Worm (Caenorhabditis elegans) whole organism, L4 larva: ENCODE measurements around the gene let-653.

ENCODE experiments used
- R02D3.7 ChIP-seq: fragments of 150-350 bp; sonication (generic microtip); optimal IDR thresholded peaks from 3 replicates; lab custom pipeline; 2014; ENCODE audit warnings: missing biosample characterization, missing genetic modification characterization
- T20F7.1 ChIP-seq: fragments of 200-800 bp; sonication (Bioruptor generic); optimal IDR thresholded peaks from 2 replicates; lab custom pipeline; 2018; ENCODE audit warnings: mild to moderate bottlenecking, missing genetic modification characterization, missing compliant biosample characterization
- ZK546.5 ChIP-seq, 2 experiments: sonication (generic microtip); optimal IDR thresholded peaks; 2 replicates each; lab custom pipeline; 2017; ENCODE audit warnings: missing biosample characterization in 2 of 2, missing genetic modification characterization in 2 of 2
- aha-1 ChIP-seq: fragments of 150-350 bp; peaks from one replicate; lab custom pipeline; 2014; ENCODE audit warnings: missing biosample characterization, missing genetic modification characterization
- ama-1 ChIP-seq: fragments of 150-350 bp; optimal IDR thresholded peaks from 2 replicates; lab custom pipeline; 2014; ENCODE audit warnings: inconsistent platforms, mixed read lengths
- attf-4 ChIP-seq: sonication (generic microtip); optimal IDR thresholded peaks from 3 replicates; lab custom pipeline; 2017; ENCODE audit warnings: missing biosample characterization, missing genetic modification characterization
- ceh-28 ChIP-seq: fragments of 150-350 bp; optimal IDR thresholded peaks from 2 replicates; lab custom pipeline; 2014; ENCODE audit warnings: missing biosample characterization, missing genetic modification reagents, missing genetic modification characterization
- ceh-82 ChIP-seq: sonication (generic microtip); optimal IDR thresholded peaks from 2 replicates; lab custom pipeline; 2017; ENCODE audit warnings: missing biosample characterization, missing genetic modification characterization
- ces-1 ChIP-seq: fragments of 150-350 bp; sonication (generic microtip); optimal IDR thresholded peaks from 4 replicates; lab custom pipeline; 2014; ENCODE audit warnings: missing biosample characterization, missing genetic modification reagents, missing genetic modification characterization
- daf-12 ChIP-seq: fragments of 150-350 bp; optimal IDR thresholded peaks from 2 replicates; lab custom pipeline; 2014; ENCODE audit warnings: missing biosample characterization, missing genetic modification reagents, missing genetic modification characterization
- daf-16 ChIP-seq, 3 experiments: sonication (generic microtip); optimal IDR thresholded peaks; 2 replicates each; lab custom pipeline; 2016 to 2017; ENCODE audit warnings: missing genetic modification characterization in 3 of 3, missing genetic modification reagents in 3 of 3, mild to moderate bottlenecking in 2 of 3, missing compliant biosample characterization in 2 of 3, missing biosample characterization in 1 of 3, moderate library complexity in 1 of 3
- dmd-8 ChIP-seq: fragments of 200-800 bp; sonication (Bioruptor generic); IDR thresholded peaks from 2 replicates; pipeline ENCODE4 v1.3.6; 2022; ENCODE audit warnings: missing genetic modification characterization, missing compliant biosample characterization
- dve-1 ChIP-seq: sonication (generic microtip); optimal IDR thresholded peaks from 2 replicates; lab custom pipeline; 2017; ENCODE audit warnings: antibody characterized with exemption, mild to moderate bottlenecking, missing genetic modification characterization, missing compliant biosample characterization; ENCODE audit not compliant: insufficient read depth
- fos-1 ChIP-seq: fragments of 150-350 bp; optimal IDR thresholded peaks from 2 replicates; lab custom pipeline; 2014; ENCODE audit warnings: missing biosample characterization, missing genetic modification characterization
- gei-8 ChIP-seq: fragments of 200-800 bp; sonication (Bioruptor generic); optimal IDR thresholded peaks from 2 replicates; lab custom pipeline; 2018; ENCODE audit warnings: mild to moderate bottlenecking, missing genetic modification characterization, missing compliant biosample characterization
- hlh-30 ChIP-seq: sonication (generic microtip); optimal IDR thresholded peaks from 2 replicates; lab custom pipeline; 2017; ENCODE audit warnings: antibody characterized with exemption, mild to moderate bottlenecking, missing genetic modification characterization, missing compliant biosample characterization; ENCODE audit not compliant: insufficient read depth
- jun-1 ChIP-seq: fragments of 150-350 bp; optimal IDR thresholded peaks from 2 replicates; lab custom pipeline; 2014; ENCODE audit warnings: missing biosample characterization, missing genetic modification reagents, missing genetic modification characterization
- lin-15B ChIP-seq: fragments of 150-350 bp; sonication (generic microtip); optimal IDR thresholded peaks from 3 replicates; lab custom pipeline; 2014; ENCODE audit warnings: missing biosample characterization, missing genetic modification characterization
- lin-38 ChIP-seq: fragments of 200-800 bp; sonication (Bioruptor generic); IDR thresholded peaks from 2 replicates; pipeline ENCODE4 v1.3.6; 2022; ENCODE audit warnings: missing genetic modification reagents, missing genetic modification characterization, missing compliant biosample characterization
- madf-5 ChIP-seq, 2 experiments: fragments of 200-800 bp; sonication (Bioruptor generic); IDR thresholded peaks; 2 replicates each; pipeline ENCODE4 v1.3.6; 2022; ENCODE audit warnings: missing compliant biosample characterization in 2 of 2, missing genetic modification characterization in 2 of 2
- mdt-29 ChIP-seq: fragments of 200-800 bp; sonication (Bioruptor generic); IDR thresholded peaks from 2 replicates; pipeline ENCODE4 v1.3.6; 2022; ENCODE audit warnings: missing genetic modification reagents, missing genetic modification characterization, missing compliant biosample characterization
- mxl-3 ChIP-seq: fragments of 200-800 bp; sonication (Bioruptor generic); optimal IDR thresholded peaks from 2 replicates; lab custom pipeline; 2018; ENCODE audit warnings: mild to moderate bottlenecking, missing genetic modification characterization, missing compliant biosample characterization
- nhr-10 ChIP-seq: fragments of 150-350 bp; optimal IDR thresholded peaks from 2 replicates; lab custom pipeline; 2014; ENCODE audit warnings: missing biosample characterization, missing genetic modification characterization
- nhr-11 ChIP-seq: fragments of 150-350 bp; optimal IDR thresholded peaks from 2 replicates; lab custom pipeline; 2014; ENCODE audit warnings: missing biosample characterization, missing genetic modification characterization
- nhr-111 ChIP-seq: fragments of 200-800 bp; sonication (Bioruptor generic); optimal IDR thresholded peaks from 2 replicates; lab custom pipeline; 2018; ENCODE audit warnings: mild to moderate bottlenecking, missing genetic modification characterization, missing compliant biosample characterization
- nhr-42 ChIP-seq: fragments of 200-800 bp; sonication (Bioruptor generic); IDR thresholded peaks from 2 replicates; pipeline ENCODE4 v1.3.6; 2022; ENCODE audit warnings: missing genetic modification characterization, missing compliant biosample characterization
- nhr-6 ChIP-seq: fragments of 150-350 bp; optimal IDR thresholded peaks from 2 replicates; lab custom pipeline; 2014; ENCODE audit warnings: missing biosample characterization, missing genetic modification characterization
- set-16 ChIP-seq: fragments of 200-800 bp; sonication (Bioruptor generic); IDR thresholded peaks from 2 replicates; pipeline ENCODE4 v1.3.6; 2022; ENCODE audit warnings: missing genetic modification reagents, missing genetic modification characterization, missing compliant biosample characterization
- snpc-1.2 ChIP-seq: fragments of 200-800 bp; sonication (Bioruptor generic); IDR thresholded peaks from 2 replicates; pipeline ENCODE4 v1.3.6; 2022; ENCODE audit warnings: missing genetic modification reagents, missing genetic modification characterization, missing compliant biosample characterization
- tra-1 ChIP-seq: fragments of 200-800 bp; sonication (Bioruptor generic); IDR thresholded peaks from 2 replicates; pipeline ENCODE4 v1.3.6; 2022; ENCODE audit warnings: missing genetic modification reagents, missing genetic modification characterization, missing compliant biosample characterization
- unc-62 ChIP-seq, 3 experiments: fragments of 150-350 bp in 1 of 3; sonication (generic microtip); optimal IDR thresholded peaks in 2 of 3; peaks in 1 of 3; 1 replicate in 1 of 3; 2 replicates in 2 of 3; lab custom pipeline; 2014 to 2017; ENCODE audit warnings: missing biosample characterization in 3 of 3, missing genetic modification characterization in 3 of 3, missing genetic modification reagents in 3 of 3, missing genotype in 1 of 3
- zfp-3 ChIP-seq: fragments of 200-800 bp; sonication (Bioruptor generic); conservative IDR thresholded peaks from 2 replicates; pipeline ENCODE4 v1.3.6; 2022; ENCODE audit warnings: missing genetic modification reagents, missing genetic modification characterization, missing compliant biosample characterization
- zip-11 ChIP-seq: fragments of 200-800 bp; sonication (Bioruptor generic); IDR thresholded peaks from 2 replicates; pipeline ENCODE4 v1.3.6; 2022; ENCODE audit warnings: missing genetic modification characterization, missing compliant biosample characterization
- zip-2 ChIP-seq: fragments of 150-350 bp; optimal IDR thresholded peaks from 2 replicates; lab custom pipeline; 2014; ENCODE audit warnings: missing biosample characterization, missing genetic modification characterization

let-653 gene

DNA sequence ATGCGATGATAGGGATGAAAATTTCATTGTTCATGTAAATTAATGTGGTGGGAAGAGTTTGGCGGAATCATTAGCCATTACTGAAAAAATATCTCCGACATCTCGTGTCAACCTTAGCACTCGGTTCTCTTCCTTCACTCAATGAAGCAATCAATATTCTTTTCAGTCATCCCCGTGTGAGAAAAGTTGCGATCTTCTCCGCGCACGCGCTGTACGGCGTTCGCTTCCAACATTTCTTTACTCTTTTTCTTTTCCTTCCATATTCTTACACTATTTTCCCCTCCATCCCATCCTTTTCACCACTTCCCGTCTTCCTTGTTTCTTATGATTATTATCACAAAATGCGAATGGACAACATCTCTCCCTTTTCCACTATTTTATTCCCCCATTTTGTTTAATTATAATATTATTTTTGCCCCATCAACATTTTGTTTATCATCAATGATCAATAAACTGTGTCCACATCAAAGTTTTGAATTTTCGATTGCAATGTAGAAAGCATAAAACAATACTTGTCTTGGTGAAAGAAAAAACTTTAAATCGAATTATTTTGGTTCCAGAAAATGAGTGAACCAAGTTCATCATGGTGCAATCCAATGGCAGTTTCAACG lies 25.3 kb upstream of the let-653 start, which contains the start of gene mob-1 (continued):
- TF ChIP-seq mxl-3 (GFP tag; lab: Kevin White, UChicago) (peak; percentile 66), lin-38 (peak; percentile 39), lin-15B (tag; lab: Kevin White, UChicago) (no peak), nhr-10 (no peak), nhr-11 (tag; lab: Kevin White, UChicago) (no peak), T20F7.1 (no peak), snpc-1.2 (GFP tag; lab: Robert Waterston, UW) (0 out of 2 replicates have a peak, but pooled peaks have one; percentile 11), R02D3.7 (tag; lab: Kevin White, UChicago) (no peak), ZK546.5 (tag; optimal IDR thresholded peaks at IDR 0.05; lab: Kevin White, UChicago) (no peak), jun-1 (tag; lab: Kevin White, UChicago) (no peak), attf-4 (tag; lab: Kevin White, UChicago) (no peak)

DNA sequence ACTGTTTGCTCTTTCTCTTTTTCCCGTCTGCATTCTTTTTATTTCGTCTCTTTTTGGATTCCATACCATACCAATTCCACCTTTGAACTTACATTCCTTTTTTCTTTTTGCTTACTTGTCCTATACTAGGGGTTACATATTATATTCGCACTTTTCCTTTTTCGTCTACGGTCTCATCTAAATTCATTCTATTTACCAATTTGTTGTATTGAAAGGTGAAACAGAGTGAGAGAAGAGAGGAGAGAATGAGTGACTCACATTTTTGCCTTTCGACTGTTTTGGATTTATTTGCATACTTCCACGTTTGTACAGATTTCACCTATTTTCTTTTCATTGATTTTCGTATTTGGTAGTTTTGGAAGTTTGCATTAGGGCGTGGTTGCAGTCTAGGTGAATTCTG lies 22.0 kb upstream of the let-653 start:
- TF ChIP-seq nhr-6 (tag; lab: Kevin White, UChicago) (peak; percentile 86), daf-16 (GFP tag; optimal IDR thresholded peaks at IDR 0.05; lab: Kevin White, UChicago) (no peak), daf-16 (tag; optimal IDR thresholded peaks at IDR 0.05; lab: Kevin White, UChicago) (peak; percentile 32), ceh-82 (no peak), set-16 (GFP tag; lab: Robert Waterston, UW) (no peak), dve-1 (peak; percentile 28)

DNA sequence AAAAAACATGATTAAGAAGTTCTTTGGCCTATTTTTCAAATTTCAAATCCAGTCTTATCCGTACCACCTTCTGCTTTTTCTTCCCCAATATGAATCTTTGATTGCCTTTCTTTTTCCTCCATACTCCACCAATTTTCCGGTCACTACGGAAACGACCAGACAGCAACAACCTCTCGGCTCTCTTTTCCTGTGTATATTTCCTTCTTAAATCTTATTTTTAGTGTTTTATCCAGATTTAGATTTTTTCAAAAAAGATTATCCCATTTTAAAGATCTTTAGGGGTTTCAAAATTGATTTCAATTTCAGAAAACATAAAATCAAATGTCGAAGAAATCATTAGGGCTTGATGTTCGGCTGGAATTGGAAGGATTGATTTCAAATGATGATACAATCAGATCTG lies 21.2 kb upstream of the let-653 start, which contains the start of gene trpa-1:
Gene trpa-1 (plus strand): TSS at position 301 of the 400 bp plus-strand sequence.
- no peak for TF ChIP-seq ama-1 (lab: Kevin White, UChicago)
- TF ChIP-seq lin-15B (tag; lab: Kevin White, UChicago), result no peak
- no peak for TF ChIP-seq daf-12
- no peak for TF ChIP-seq ces-1 (GFP tag; lab: Kevin White, UChicago)
- no peak for TF ChIP-seq gei-8
- TF ChIP-seq nhr-11 (tag; lab: Kevin White, UChicago), result no peak
- TF ChIP-seq madf-5 (GFP tag; IDR thresholded peaks at IDR 0.05; lab: Robert Waterston, UW), result no peak
- no peak for TF ChIP-seq hlh-30
- TF ChIP-seq tra-1 (GFP tag; lab: Robert Waterston, UW), result no peak
- TF ChIP-seq zip-2 (tag; lab: Kevin White, UChicago), result no peak
- TF ChIP-seq mdt-29 (GFP tag; lab: Robert Waterston, UW), result no peak
- TF ChIP-seq nhr-111 (GFP tag; lab: Kevin White, UChicago), result no peak
- TF ChIP-seq zfp-3 (GFP tag; lab: Robert Waterston, UW), result no peak
- no peak for TF ChIP-seq R02D3.7 (tag; lab: Kevin White, UChicago)

DNA sequence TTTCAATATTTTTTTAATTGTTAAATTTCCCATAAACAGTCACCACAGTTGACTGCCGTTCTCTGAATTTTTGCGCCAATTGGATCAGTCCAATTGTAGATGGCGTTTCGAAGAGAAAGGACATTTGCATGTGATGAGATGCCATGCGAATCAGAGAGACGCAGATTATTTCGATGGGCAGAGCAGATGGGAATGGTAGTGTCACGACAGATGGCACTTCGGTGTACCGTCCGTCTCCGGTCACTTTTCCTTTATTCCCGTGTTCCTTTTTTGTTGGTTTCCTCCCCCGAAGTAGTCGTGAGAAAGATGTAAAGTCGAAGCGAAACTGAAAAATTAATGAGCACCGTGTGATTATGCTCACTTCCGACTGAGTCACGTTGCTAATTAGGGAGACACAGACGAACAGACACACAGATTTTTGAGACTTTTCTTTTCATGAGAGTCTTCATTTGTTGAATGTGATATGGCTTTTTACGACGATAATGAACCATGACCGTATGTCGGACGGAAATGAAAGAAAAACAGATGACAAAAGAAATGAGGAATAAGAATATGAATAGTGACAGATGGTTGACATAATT lies 17.7 kb upstream of the let-653 start:
- TF ChIP-seq lin-38 (no peak), dmd-8 (0 out of 2 replicates have a peak, but pooled peaks have one; percentile 42), madf-5 (GFP tag; IDR thresholded peaks at IDR 0.05; lab: Robert Waterston, UW) (no peak)

DNA sequence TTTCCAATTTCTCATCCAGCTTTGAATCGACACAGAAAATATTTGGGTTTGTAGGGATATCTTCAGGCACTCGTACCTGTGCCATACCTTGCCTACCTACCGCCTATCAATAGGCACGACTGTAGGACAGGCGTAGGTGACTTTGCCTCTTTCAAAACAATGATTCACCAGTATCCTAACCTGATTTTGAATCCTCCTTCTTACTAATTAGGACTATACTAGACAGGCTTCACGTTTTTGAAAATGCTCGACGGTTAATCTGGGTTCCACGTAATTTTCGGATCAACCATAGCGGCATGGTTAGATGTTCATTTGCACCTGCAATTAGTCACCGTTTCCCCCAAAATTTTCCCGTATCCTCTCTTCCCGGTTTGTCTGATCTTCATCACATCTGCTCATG lies 17.0 kb upstream of the let-653 start:
- TF ChIP-seq snpc-1.2 (GFP tag; lab: Robert Waterston, UW) (no peak), zip-11 (GFP tag; lab: Robert Waterston, UW) (no peak), nhr-42 (GFP tag; lab: Robert Waterston, UW) (no peak), aha-1 (tag; lab: Kevin White, UChicago) (peak; percentile 53), unc-62 (GFP tag; optimal IDR thresholded peaks at IDR 0.05 in 1 of 2; lab: Kevin White, UChicago) (peak in 1 of 2 experiments; percentile 65), unc-62 (tag; optimal IDR thresholded peaks at IDR 0.05; lab: Kevin White, UChicago) (no peak), ceh-28 (tag; lab: Kevin White, UChicago) (no peak), daf-12 (no peak), R02D3.7 (tag; lab: Kevin White, UChicago) (no peak), fos-1 (tag; lab: Kevin White, UChicago) (no peak)
